Worm (Caenorhabditis elegans) whole organism, mixed stage, embryonic: ENCODE data around the gene F21G4.3.

ENCODE experiments used
- blmp-1 ChIP-seq: fragments of 150-350 bp; optimal IDR thresholded peaks from 2 replicates; lab custom pipeline; 2014; ENCODE audit warnings: missing biosample characterization, missing genetic modification characterization
- cnd-1 ChIP-seq: fragments of 200-800 bp; sonication (Bioruptor generic); optimal IDR thresholded peaks from 2 replicates; lab custom pipeline; 2018; ENCODE audit warnings: mild to moderate bottlenecking, missing genetic modification characterization, missing compliant biosample characterization
- elt-3 ChIP-seq: fragments of 150-350 bp; optimal IDR thresholded peaks from 2 replicates; lab custom pipeline; 2014; ENCODE audit warnings: missing biosample characterization, missing genetic modification characterization
- mep-1 ChIP-seq: fragments of 150-350 bp; optimal IDR thresholded peaks from 2 replicates; lab custom pipeline; 2017; ENCODE audit warnings: missing biosample characterization, missing genetic modification reagents, missing genetic modification characterization, inconsistent platforms
- nhr-12 ChIP-seq: fragments of 150-350 bp; optimal IDR thresholded peaks from 2 replicates; lab custom pipeline; 2014; ENCODE audit warnings: missing biosample characterization, missing genetic modification characterization
- nhr-237 ChIP-seq: fragments of 150-350 bp; optimal IDR thresholded peaks from 2 replicates; lab custom pipeline; 2014; ENCODE audit warnings: missing biosample characterization, missing genetic modification characterization
- nhr-28 ChIP-seq: fragments of 150-350 bp; optimal IDR thresholded peaks from 2 replicates; lab custom pipeline; 2014; ENCODE audit warnings: missing biosample characterization, missing genetic modification characterization
- nhr-76 ChIP-seq: sonication (generic microtip); optimal IDR thresholded peaks from 2 replicates; lab custom pipeline; 2017; ENCODE audit warnings: missing biosample characterization, missing genetic modification characterization
- snpc-4 ChIP-seq: fragments of 150-350 bp; optimal IDR thresholded peaks from 2 replicates; lab custom pipeline; 2014; ENCODE audit warnings: missing biosample characterization, missing genetic modification characterization

ce11 chrX:9869522-9869921 is 25.4 kb upstream of the F21G4.3 start, which contains the start of gene R07B1.13:
- TF ChIP-seq snpc-4 (tag; lab: Kevin White, UChicago) (no peak), nhr-28 (tag; lab: Kevin White, UChicago) (no peak), blmp-1 (tag; lab: Kevin White, UChicago) (no peak), nhr-76 (no peak), cnd-1 (no peak), elt-3 (tag; lab: Kevin White, UChicago) (no peak), mep-1 (tag; lab: Kevin White, UChicago) (no peak), nhr-237 (tag; lab: Kevin White, UChicago) (no peak), nhr-12 (tag; lab: Kevin White, UChicago) (no peak)
